Worm (Caenorhabditis elegans): Measurements from ENCODE around the gene ZC412.5.

ce11 chrV:14849628-14850027, 25.6 kb downstream of the ZC412.5 start:
- TF ChIP-seq nhr-28 (tag; optimal IDR thresholded peaks at IDR 0.05), result no peak
- no peak for TF ChIP-seq egl-27 (tag; optimal IDR thresholded peaks at IDR 0.05)
- no peak for TF ChIP-seq ceh-9 (tag; optimal IDR thresholded peaks at IDR 0.05)

Measured in whole organism, L3 larva.